Worm (Caenorhabditis elegans): ENCODE results near the gene pigs-1.

ce11 chrIV:10164086-10164485 is 15.2 kb upstream of the pigs-1 start:
- TF ChIP-seq cog-1 (tag; optimal IDR thresholded peaks at IDR 0.05) = no peak
- no peak for TF ChIP-seq med-1 (GFP tag; optimal IDR thresholded peaks at IDR 0.05; ENCODE audit: insufficient read depth)
- no peak for TF ChIP-seq T22C8.4 (GFP tag; IDR thresholded peaks at IDR 0.05)
- TF ChIP-seq ztf-23 (GFP tag; IDR thresholded peaks at IDR 0.05) = no peak
- TF ChIP-seq ztf-29 (GFP tag; IDR thresholded peaks at IDR 0.05) = no peak

Data from whole organism, midembryonic.